Worm (Caenorhabditis elegans) whole organism, late embryonic: ENCODE data around the gene Y94H6A.7.

ENCODE experiments used
- ceh-22 ChIP-seq: sonication (generic microtip); optimal IDR thresholded peaks from 2 replicates; lab custom pipeline; 2017; ENCODE audit warnings: missing biosample characterization, missing genetic modification characterization
- hlh-15 ChIP-seq: sonication (generic microtip); optimal IDR thresholded peaks from 2 replicates; lab custom pipeline; 2016; ENCODE audit warnings: missing genetic modification characterization, missing compliant biosample characterization
- hlh-8 ChIP-seq: sonication (generic microtip); optimal IDR thresholded peaks from 2 replicates; lab custom pipeline; 2016; ENCODE audit warnings: missing genotype, missing genetic modification characterization, missing compliant biosample characterization
- madf-2 ChIP-seq: sonication (generic microtip); optimal IDR thresholded peaks from 2 replicates; lab custom pipeline; 2017; ENCODE audit warnings: missing genetic modification characterization, missing compliant biosample characterization
- nhr-11 ChIP-seq: fragments of 150-350 bp; optimal IDR thresholded peaks from 2 replicates; lab custom pipeline; 2014; ENCODE audit warnings: missing biosample characterization, missing genetic modification characterization
- pha-2 ChIP-seq: sonication (generic microtip); optimal IDR thresholded peaks from 2 replicates; lab custom pipeline; 2017; ENCODE audit warnings: mild to moderate bottlenecking, missing genetic modification characterization, missing compliant biosample characterization
- sdc-2 ChIP-seq: sonication (generic microtip); optimal IDR thresholded peaks from 2 replicates; lab custom pipeline; 2016; ENCODE audit warnings: missing genotype, missing genetic modification characterization, missing compliant biosample characterization

DNA sequence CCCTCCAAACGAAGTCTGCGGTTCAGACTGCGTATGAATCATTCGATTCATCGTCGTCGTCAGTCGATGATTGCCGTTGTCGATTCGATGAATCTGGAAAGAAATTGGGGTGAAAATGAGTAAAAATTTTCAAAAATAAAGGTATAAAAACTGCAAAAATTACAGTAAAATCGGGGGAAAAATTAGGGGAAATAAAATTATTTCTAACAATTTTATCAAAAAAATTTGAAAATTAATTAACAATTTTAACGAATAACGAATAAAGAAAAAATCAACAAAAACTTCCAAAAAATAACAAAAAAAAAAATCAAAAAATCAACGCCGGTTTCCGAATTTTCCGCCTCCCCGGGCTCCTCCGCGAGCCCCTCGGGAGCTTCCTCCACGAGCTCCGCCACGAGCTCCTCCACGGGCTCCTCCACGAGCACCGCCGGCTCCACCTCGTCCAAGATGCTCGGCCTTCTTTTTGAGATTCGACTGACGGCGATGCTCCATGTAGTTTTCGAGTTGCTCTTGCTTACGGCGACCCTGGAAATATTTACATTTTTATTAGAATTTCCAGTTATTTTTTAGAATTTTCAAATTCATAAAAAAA is 27.6 kb downstream of the Y94H6A.7 start, which contains the start of gene egrh-3:
- TF ChIP-seq hlh-15 (tag; lab: Kevin White, UChicago) (no peak), hlh-8 (tag; lab: Kevin White, UChicago) (no peak), sdc-2 (tag; lab: Kevin White, UChicago) (no peak), ceh-22 (no peak), pha-2 (no peak), madf-2 (tag; lab: Kevin White, UChicago) (no peak), nhr-11 (no peak)
